Fruit fly (Drosophila melanogaster) whole organism, embryonic: ENCODE measurements around the gene anchor.

Source experiments
- Asciz ChIP-seq: fragments of 200-800 bp; sonication (Bioruptor generic); optimal IDR thresholded peaks from 2 replicates; lab custom pipeline; 2017; ENCODE audit warnings: missing biosample characterization, mild to moderate bottlenecking, missing genetic modification characterization, missing genetic modification reagents
- Awh ChIP-seq: fragments of 200-800 bp; sonication (Bioruptor generic); IDR thresholded peaks from 2 replicates; pipeline ENCODE4, ENCODE4 v1.3.6; 2022; ENCODE audit warnings: missing biosample characterization, missing genetic modification characterization
- C15 ChIP-seq: fragments of 200-800 bp; sonication (Bioruptor generic); IDR thresholded peaks from 3 replicates; pipeline ENCODE4 v1.3.6; 2022; ENCODE audit warnings: missing biosample characterization, missing genetic modification characterization
- CG11560 ChIP-seq: fragments of 200-800 bp; sonication (Bioruptor generic); IDR thresholded peaks from 3 replicates; pipeline ENCODE4 v1.3.6; 2022; ENCODE audit warnings: missing biosample characterization, missing genetic modification characterization
- CG12071 ChIP-seq: fragments of 200-800 bp; sonication (Bioruptor generic); optimal IDR thresholded peaks from 3 replicates; lab custom pipeline; 2018; ENCODE audit warnings: missing biosample characterization, mild to moderate bottlenecking, missing genetic modification characterization
- CG13296 ChIP-seq: fragments of 200-800 bp; sonication (Bioruptor generic); optimal IDR thresholded peaks from 3 replicates; lab custom pipeline; 2018; ENCODE audit warnings: missing biosample characterization, mild to moderate bottlenecking, missing genetic modification characterization
- CG13624 ChIP-seq: fragments of 200-800 bp; sonication (Bioruptor generic); optimal IDR thresholded peaks from 2 replicates; lab custom pipeline; 2016; ENCODE audit warnings: missing biosample characterization, missing genetic modification characterization
- CG14441 ChIP-seq: fragments of 200-800 bp; sonication (Bioruptor generic); IDR thresholded peaks from 2 replicates; pipeline ENCODE4 v1.3.6; 2022; ENCODE audit warnings: missing biosample characterization, missing genetic modification characterization
- CG15601 ChIP-seq: fragments of 200-800 bp; sonication (Bioruptor generic); optimal IDR thresholded peaks from 3 replicates; lab custom pipeline; 2019; ENCODE audit warnings: missing biosample characterization, mild to moderate bottlenecking, missing genetic modification characterization, moderate library complexity
- CG16863 ChIP-seq: fragments of 200-800 bp; sonication (Bioruptor generic); optimal IDR thresholded peaks from 3 replicates; lab custom pipeline; 2016; ENCODE audit warnings: missing biosample characterization, missing genetic modification characterization
- CG17328 ChIP-seq: fragments of 200-800 bp; sonication (Bioruptor generic); IDR thresholded peaks from 2 replicates; pipeline ENCODE4 v1.3.6; 2022; ENCODE audit warnings: missing biosample characterization, missing genetic modification characterization
- CG18599 ChIP-seq: fragments of 200-800 bp; sonication (Bioruptor generic); optimal IDR thresholded peaks from 3 replicates; lab custom pipeline; 2017; ENCODE audit warnings: missing biosample characterization, missing genetic modification characterization, mild to moderate bottlenecking, moderate library complexity, missing genetic modification reagents
- CG3281 ChIP-seq: fragments of 200-800 bp; sonication (Bioruptor generic); optimal IDR thresholded peaks from 3 replicates; lab custom pipeline; 2017; ENCODE audit warnings: missing biosample characterization, mild to moderate bottlenecking, missing genetic modification characterization
- CG3995 ChIP-seq: fragments of 200-800 bp; sonication (Bioruptor generic); optimal IDR thresholded peaks from 3 replicates; lab custom pipeline; 2016; ENCODE audit warnings: missing biosample characterization, missing genetic modification characterization
- CG6272 ChIP-seq: fragments of 200-800 bp; sonication (Bioruptor generic); IDR thresholded peaks from 2 replicates; pipeline ENCODE4 v1.3.6; 2022; ENCODE audit warnings: missing biosample characterization, missing genetic modification characterization
- CG6683 ChIP-seq: fragments of 200-800 bp; sonication (Bioruptor generic); optimal IDR thresholded peaks from 2 replicates; lab custom pipeline; 2017; ENCODE audit warnings: missing biosample characterization, mild to moderate bottlenecking, missing genetic modification characterization, missing genetic modification reagents
- CG6765 ChIP-seq: fragments of 200-800 bp; sonication (Bioruptor generic); optimal IDR thresholded peaks from 3 replicates; lab custom pipeline; 2017; ENCODE audit warnings: missing biosample characterization, mild to moderate bottlenecking, missing genetic modification characterization
- CG7372 ChIP-seq: fragments of 200-800 bp; sonication (Bioruptor generic); IDR thresholded peaks from 2 replicates; pipeline ENCODE4 v1.3.6; 2022; ENCODE audit warnings: missing biosample characterization, missing genetic modification characterization
- CG7556 ChIP-seq: fragments of 200-800 bp; sonication (Bioruptor generic); optimal IDR thresholded peaks from 2 replicates; lab custom pipeline; 2017; ENCODE audit warnings: missing biosample characterization, mild to moderate bottlenecking, missing genetic modification characterization
- CG8089 ChIP-seq: fragments of 200-800 bp; sonication (Bioruptor generic); optimal IDR thresholded peaks from 3 replicates; lab custom pipeline; 2016; ENCODE audit warnings: missing biosample characterization, missing genetic modification characterization
- CG8290 ChIP-seq, 3 experiments: fragments of 200-800 bp; sonication (Bioruptor generic); optimal IDR thresholded peaks; 2 replicates each; lab custom pipeline; 2016 to 2019; ENCODE audit warnings: missing biosample characterization in 3 of 3, missing genetic modification characterization in 3 of 3, mild to moderate bottlenecking in 2 of 3, moderate library complexity in 1 of 3
- CG8388 ChIP-seq: fragments of 200-800 bp; sonication (Bioruptor generic); optimal IDR thresholded peaks from 2 replicates; lab custom pipeline; 2019; ENCODE audit warnings: missing biosample characterization, mild to moderate bottlenecking, missing genetic modification characterization, moderate library complexity
- CG8924 ChIP-seq: fragments of 200-800 bp; optimal IDR thresholded peaks from 3 replicates; lab custom pipeline; 2019; ENCODE audit warnings: missing biosample characterization, mild to moderate bottlenecking, missing genetic modification characterization, moderate library complexity
- CG9817 ChIP-seq: fragments of 200-800 bp; sonication (Bioruptor generic); optimal IDR thresholded peaks from 2 replicates; lab custom pipeline; 2018; ENCODE audit warnings: missing biosample characterization, mild to moderate bottlenecking, missing genetic modification characterization, moderate library complexity
- Deaf1 ChIP-seq: fragments of 200-800 bp; optimal IDR thresholded peaks from 3 replicates; lab custom pipeline; 2019; ENCODE audit warnings: missing biosample characterization, mild to moderate bottlenecking, missing genetic modification characterization, moderate library complexity
- Dip2 ChIP-seq: fragments of 200-800 bp; sonication (Bioruptor generic); IDR thresholded peaks from 2 replicates; pipeline ENCODE4 v1.3.6; 2022; ENCODE audit warnings: missing biosample characterization, missing genetic modification characterization
- Eip74EF ChIP-seq, 2 experiments: fragments of 200-800 bp in 1 of 2; fragments of >200 bp in 1 of 2; sonication (Bioruptor generic) in 1 of 2; optimal IDR thresholded peaks; 2 replicates each; lab custom pipeline; 2017 to 2019; ENCODE audit warnings: missing biosample characterization in 2 of 2, missing genetic modification characterization in 2 of 2, mild to moderate bottlenecking in 1 of 2, moderate library complexity in 1 of 2
- Fer3 ChIP-seq: fragments of 200-800 bp; sonication (Bioruptor generic); optimal IDR thresholded peaks from 2 replicates; lab custom pipeline; 2018; ENCODE audit warnings: missing biosample characterization, mild to moderate bottlenecking, missing genetic modification characterization, moderate library complexity
- GATAe ChIP-seq: fragments of 200-800 bp; sonication (Bioruptor generic); conservative IDR thresholded peaks from 2 replicates; pipeline ENCODE4 v1.3.6; 2022; ENCODE audit warnings: missing biosample characterization, missing genetic modification characterization
- HLH3B ChIP-seq: fragments of 200-800 bp; sonication (Bioruptor generic); IDR thresholded peaks from 2 replicates; pipeline ENCODE4 v1.3.6; 2022; ENCODE audit warnings: missing biosample characterization, missing genetic modification characterization
- HLH4C ChIP-seq: fragments of 200-800 bp; sonication (Bioruptor generic); IDR thresholded peaks from 3 replicates; pipeline ENCODE4 v1.3.6; 2022; ENCODE audit warnings: missing biosample characterization, missing genetic modification characterization; ENCODE audit not compliant: partially characterized antibody
- Hmr ChIP-seq: fragments of 200-800 bp; sonication (Bioruptor generic); optimal IDR thresholded peaks from 3 replicates; lab custom pipeline; 2017; ENCODE audit warnings: mild to moderate bottlenecking, missing biosample characterization, missing genetic modification reagents, missing genetic modification characterization
- Hr51 ChIP-seq, 2 experiments: fragments of 200-800 bp; sonication (Bioruptor generic); optimal IDR thresholded peaks; 2 replicates in 1 of 2; 3 replicates in 1 of 2; lab custom pipeline; 2016 to 2018; ENCODE audit warnings: missing biosample characterization in 2 of 2, missing genetic modification characterization in 2 of 2, mild to moderate bottlenecking in 1 of 2, moderate library complexity in 1 of 2
- Med ChIP-seq: fragments of 200-800 bp; sonication (Bioruptor generic); peaks from one replicate; lab custom pipeline; 2016; ENCODE audit warnings: missing biosample characterization, missing genetic modification characterization, mild to moderate bottlenecking, inconsistent platforms, moderate library complexity
- Meics ChIP-seq: fragments of 200-800 bp; sonication (Bioruptor generic); optimal IDR thresholded peaks from 2 replicates; lab custom pipeline; 2017; ENCODE audit warnings: missing biosample characterization, mild to moderate bottlenecking, missing genetic modification characterization
- Rfx ChIP-seq: fragments of 200-800 bp; sonication (Bioruptor generic); IDR thresholded peaks from 2 replicates; pipeline ENCODE4 v1.3.6; 2022; ENCODE audit warnings: missing biosample characterization, missing genetic modification characterization
- Vsx1 ChIP-seq: fragments of 200-800 bp; sonication (Bioruptor generic); optimal IDR thresholded peaks from 2 replicates; lab custom pipeline; 2017; ENCODE audit warnings: missing biosample characterization, mild to moderate bottlenecking, missing genetic modification characterization, missing genetic modification reagents
- chinmo ChIP-seq: fragments of 200-800 bp; sonication (Bioruptor generic); IDR thresholded peaks from 4 replicates; pipeline ENCODE4 v1.3.6; 2022; ENCODE audit warnings: missing biosample characterization, missing genetic modification characterization; ENCODE audit not compliant: partially characterized antibody
- eve ChIP-seq, 2 experiments: fragments of >200 bp; optimal IDR thresholded peaks; 2 replicates each; lab custom pipeline; 2017; ENCODE audit warnings: missing biosample characterization in 2 of 2, missing genetic modification characterization in 2 of 2
- exex ChIP-seq: fragments of 200-800 bp; sonication (Bioruptor generic); optimal IDR thresholded peaks from 4 replicates; lab custom pipeline; 2018; ENCODE audit warnings: missing biosample characterization, mild to moderate bottlenecking, missing genetic modification characterization, moderate library complexity
- grn ChIP-seq: fragments of 200-800 bp; sonication (Bioruptor generic); optimal IDR thresholded peaks from 3 replicates; lab custom pipeline; 2017; ENCODE audit warnings: missing biosample characterization, missing genetic modification characterization
- gt ChIP-seq: fragments of 200-800 bp; sonication (Bioruptor generic); IDR thresholded peaks from 2 replicates; pipeline ENCODE4 v1.3.6; 2022; ENCODE audit warnings: missing biosample characterization, missing genetic modification characterization
- jing ChIP-seq: fragments of 200-800 bp; sonication (Bioruptor generic); optimal IDR thresholded peaks from 2 replicates; lab custom pipeline; 2018; ENCODE audit warnings: missing biosample characterization, mild to moderate bottlenecking, missing genetic modification characterization
- lbe ChIP-seq: fragments of 200-800 bp; sonication (Bioruptor generic); optimal IDR thresholded peaks from 2 replicates; lab custom pipeline; 2016; ENCODE audit warnings: missing biosample characterization, mild to moderate bottlenecking, missing genetic modification characterization
- mirr ChIP-seq: fragments of 200-800 bp; sonication (Bioruptor generic); optimal IDR thresholded peaks from 3 replicates; lab custom pipeline; 2018; ENCODE audit warnings: missing biosample characterization, mild to moderate bottlenecking, missing genetic modification characterization
- run ChIP-seq: fragments of 200-800 bp; sonication (Bioruptor generic); optimal IDR thresholded peaks from 3 replicates; lab custom pipeline; 2018; ENCODE audit warnings: missing biosample characterization, mild to moderate bottlenecking, missing genetic modification characterization
- sd ChIP-seq: fragments of 200-800 bp; sonication (Bioruptor generic); optimal IDR thresholded peaks from 3 replicates; lab custom pipeline; 2018; ENCODE audit warnings: missing biosample characterization, mild to moderate bottlenecking, missing genetic modification characterization, moderate library complexity
- sug ChIP-seq: fragments of 200-800 bp; optimal IDR thresholded peaks from 2 replicates; lab custom pipeline; 2019; ENCODE audit warnings: missing biosample characterization, mild to moderate bottlenecking, missing genetic modification characterization, moderate library complexity
- tx ChIP-seq: fragments of 200-800 bp; sonication (Bioruptor generic); optimal IDR thresholded peaks from 2 replicates; lab custom pipeline; 2016; ENCODE audit warnings: missing biosample characterization, missing genetic modification characterization
- wdn ChIP-seq: fragments of 200-800 bp; sonication (Bioruptor generic); IDR thresholded peaks from 2 replicates; pipeline ENCODE4 v1.3.6; 2022; ENCODE audit warnings: missing biosample characterization, missing genetic modification characterization

anchor gene

DNA sequence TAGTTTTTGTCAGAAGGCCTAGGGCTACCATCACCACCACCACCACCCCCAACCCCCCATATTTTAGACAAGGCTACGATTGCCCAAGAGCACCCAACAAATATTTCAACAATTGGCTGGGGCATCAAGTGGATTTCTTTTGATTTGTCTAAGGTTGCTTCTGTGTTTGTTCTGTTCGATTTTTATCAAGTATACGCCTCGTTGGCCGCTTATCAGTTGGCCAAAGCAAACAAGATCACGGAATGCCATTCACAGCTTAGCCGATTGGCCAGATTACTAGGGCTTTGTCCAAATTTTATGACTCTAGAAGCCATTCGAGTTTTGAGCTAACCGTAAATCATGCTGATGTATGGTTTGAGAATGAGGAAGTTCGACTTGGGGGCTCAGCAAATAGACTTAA is 5.8 kb upstream of the anchor start:
- TF ChIP-seq chinmo, result peak; percentile 65; the same call in 1 of the 4 replicates
- TF ChIP-seq CG14441, result no peak
- TF ChIP-seq exex, result peak; percentile 8
- TF ChIP-seq CG8924 (tag; lab: Kevin White, UChicago), result no peak
- no peak for TF ChIP-seq CG6683 (GFP tag; lab: Kevin White, UChicago)
- TF ChIP-seq grn (GFP tag; lab: Kevin White, UChicago), result peak; percentile 84
- 0 out of 2 replicates have a peak, but pooled peaks have one; percentile 28 for TF ChIP-seq GATAe (GFP tag; lab: Robert Waterston, UW)
- no peak for TF ChIP-seq CG13624
- TF ChIP-seq C15, result no peak
- peak; percentile 43 for TF ChIP-seq mirr
- peak; percentile 27 for TF ChIP-seq sug (tag; lab: Kevin White, UChicago)
- no peak for TF ChIP-seq CG15601
- TF ChIP-seq Hr51 (GFP tag; optimal IDR thresholded peaks at IDR 0.05; lab: Kevin White, UChicago), result no peak
- TF ChIP-seq run, result no peak
- TF ChIP-seq CG3281, result no peak
- no peak for TF ChIP-seq Meics (GFP tag; lab: Kevin White, UChicago)
- no peak for TF ChIP-seq CG12071
- TF ChIP-seq CG17328 (GFP tag; lab: Robert Waterston, UW), result no peak
- no peak for TF ChIP-seq CG8089 (GFP tag; lab: Kevin White, UChicago)
- peak; percentile 6 for TF ChIP-seq Hmr (GFP tag; lab: Kevin White, UChicago)
- TF ChIP-seq wdn (GFP tag; lab: Robert Waterston, UW), result no peak
- no peak for TF ChIP-seq CG11560 (tag; lab: Robert Waterston, UW)
- TF ChIP-seq CG6272 (GFP tag; lab: Robert Waterston, UW), result no peak
- no peak for TF ChIP-seq CG18599
- no peak for TF ChIP-seq CG16863 (GFP tag; lab: Kevin White, UChicago)
- TF ChIP-seq CG8290 (GFP tag; optimal IDR thresholded peaks at IDR 0.05; lab: Kevin White, UChicago), result no peak
- no peak for TF ChIP-seq CG8290 (tag; optimal IDR thresholded peaks at IDR 0.05; lab: Kevin White, UChicago)
- peak; percentile 24 for TF ChIP-seq CG3995 (GFP tag; lab: Kevin White, UChicago)
- peak in 1 of 2 experiments; percentile 10 for TF ChIP-seq eve (GFP tag; optimal IDR thresholded peaks at IDR 0.05; lab: Kevin White, UChicago)
- no peak for TF ChIP-seq HLH3B (GFP tag; lab: Robert Waterston, UW)
- peak; percentile 49 for TF ChIP-seq CG13296 (GFP tag; lab: Kevin White, UChicago)
- TF ChIP-seq Eip74EF (GFP tag; optimal IDR thresholded peaks at IDR 0.05; lab: Kevin White, UChicago), result peak in 1 of 2 experiments; percentile 71
- TF ChIP-seq tx (GFP tag; lab: Kevin White, UChicago), result no peak
- no peak for TF ChIP-seq CG8388 (GFP tag; lab: Kevin White, UChicago)
- TF ChIP-seq Fer3 (tag; lab: Kevin White, UChicago), result no peak
- TF ChIP-seq Vsx1 (GFP tag; lab: Kevin White, UChicago), result peak; percentile 41
- TF ChIP-seq Asciz (GFP tag; lab: Kevin White, UChicago), result no peak
- no peak for TF ChIP-seq jing (GFP tag; lab: Kevin White, UChicago)
- no peak for TF ChIP-seq HLH4C (GFP tag; lab: Robert Waterston, UW)
- no peak for TF ChIP-seq Awh (GFP tag; lab: Robert Waterston, UW)
- TF ChIP-seq gt (GFP tag; lab: Robert Waterston, UW), result no peak
- no peak for TF ChIP-seq Deaf1 (tag; lab: Kevin White, UChicago)
- no peak for TF ChIP-seq CG6765 (GFP tag; lab: Kevin White, UChicago)
- no peak for TF ChIP-seq CG9817
- peak; percentile 49 for TF ChIP-seq Med (GFP tag; lab: Kevin White, UChicago)
- TF ChIP-seq sd, result peak; percentile 88
- no peak for TF ChIP-seq Rfx
- TF ChIP-seq CG7372 (GFP tag; lab: Robert Waterston, UW), result peak; percentile 49; the same call in 1 of the 2 replicates
- TF ChIP-seq lbe (GFP tag; lab: Kevin White, UChicago), result no peak
- TF ChIP-seq Dip2, result no peak
- no peak for TF ChIP-seq CG7556 (GFP tag; lab: Kevin White, UChicago)
